Fruit fly (Drosophila melanogaster): Measurements from ENCODE around the gene CG13042.

- TF ChIP-seq N (GFP tag; optimal IDR thresholded peaks at IDR 0.05) (no peak), Abd-B (GFP tag; optimal IDR thresholded peaks at IDR 0.05) (no peak), Vsx2 (GFP tag; optimal IDR thresholded peaks at IDR 0.05; ENCODE audit: partially characterized antibody) (peak; percentile 70), pan (optimal IDR thresholded peaks at IDR 0.05) (no peak)
Measured at dm6 chr3L:16279987-16280454, 28.3 kb downstream of the CG13042 start, which contains the start of gene CG13064.

Measured in whole organism, wandering third instar larva.